Worm (Caenorhabditis elegans) whole organism, L3 larva: ENCODE data around the gene F55B11.5.

Source experiments
- ZK546.5 ChIP-seq: sonication (generic microtip); optimal IDR thresholded peaks from 2 replicates; lab custom pipeline; 2017; ENCODE audit warnings: missing biosample characterization, missing genetic modification characterization
- fos-1 ChIP-seq: fragments of 150-350 bp; optimal IDR thresholded peaks from 2 replicates; lab custom pipeline; 2014; ENCODE audit warnings: missing biosample characterization, missing genetic modification characterization
- nhr-77 ChIP-seq: fragments of 150-350 bp; optimal IDR thresholded peaks from 2 replicates; lab custom pipeline; 2014; ENCODE audit warnings: missing biosample characterization, missing genetic modification characterization
- snpc-4 ChIP-seq: fragments of 150-350 bp; optimal IDR thresholded peaks from 2 replicates; lab custom pipeline; 2014; ENCODE audit warnings: missing biosample characterization, missing genetic modification characterization
- zag-1 ChIP-seq: fragments of 150-350 bp; optimal IDR thresholded peaks from 2 replicates; lab custom pipeline; 2014; ENCODE audit warnings: missing biosample characterization, missing genetic modification characterization

- TF ChIP-seq snpc-4 (tag; lab: Kevin White, UChicago) (no peak), zag-1 (tag; lab: Kevin White, UChicago) (no peak), nhr-77 (tag; lab: Kevin White, UChicago) (no peak), fos-1 (tag; lab: Kevin White, UChicago) (no peak), ZK546.5 (no peak)
Observed at ce11 chrIV:14390023-14390614, 37.4 kb upstream of the F55B11.5 start.
